Worm (Caenorhabditis elegans) whole organism, L4 larva: ENCODE results near the gene Y37E11AL.2.
A peak's percentile ranks its signal among the peaks of the same experiment; 100 is the strongest.

Experiments used
- D1046.2 ChIP-seq: fragments of 200-800 bp; sonication (Bioruptor generic); IDR thresholded peaks from 2 replicates; pipeline ENCODE4 v1.3.6; 2022; ENCODE audit warnings: missing genetic modification characterization, missing compliant biosample characterization
- F26F4.8 ChIP-seq: fragments of 200-800 bp; sonication (Bioruptor generic); conservative IDR thresholded peaks from 2 replicates; pipeline ENCODE4 v1.3.6; 2022; ENCODE audit warnings: missing genetic modification characterization, missing compliant biosample characterization
- F37D6.2 ChIP-seq: sonication (generic microtip); optimal IDR thresholded peaks from 2 replicates; lab custom pipeline; 2016; ENCODE audit warnings: mild to moderate bottlenecking, missing genetic modification characterization, missing compliant biosample characterization
- F44E2.7 ChIP-seq: fragments of 200-800 bp; sonication (Bioruptor generic); IDR thresholded peaks from 2 replicates; pipeline ENCODE4 v2.1.2; 2022; ENCODE audit warnings: missing genetic modification characterization, missing compliant biosample characterization
- R02D3.7 ChIP-seq: fragments of 150-350 bp; sonication (generic microtip); optimal IDR thresholded peaks from 3 replicates; lab custom pipeline; 2014; ENCODE audit warnings: missing biosample characterization, missing genetic modification characterization
- Y48G9A.11 ChIP-seq: fragments of 200-800 bp; sonication (Bioruptor generic); IDR thresholded peaks from 2 replicates; pipeline ENCODE4 v1.3.6; 2022; ENCODE audit warnings: missing genetic modification reagents, missing genetic modification characterization, missing compliant biosample characterization
- aha-1 ChIP-seq: fragments of 150-350 bp; peaks from one replicate; lab custom pipeline; 2014; ENCODE audit warnings: missing biosample characterization, missing genetic modification characterization
- aly-2 ChIP-seq: sonication (generic microtip); optimal IDR thresholded peaks from 2 replicates; lab custom pipeline; 2018; ENCODE audit warnings: missing biosample characterization, missing genetic modification characterization
- arid-1 ChIP-seq: fragments of 200-800 bp; sonication (Bioruptor generic); conservative IDR thresholded peaks from 2 replicates; pipeline ENCODE4 v1.3.6; 2022; ENCODE audit warnings: missing genetic modification reagents, missing genetic modification characterization, missing compliant biosample characterization
- ceh-44 ChIP-seq: fragments of 200-800 bp; sonication (Bioruptor generic); IDR thresholded peaks from 2 replicates; pipeline ENCODE4 v1.3.6; 2022; ENCODE audit warnings: missing genetic modification reagents, missing genetic modification characterization, missing compliant biosample characterization
- ceh-82 ChIP-seq: sonication (generic microtip); optimal IDR thresholded peaks from 2 replicates; lab custom pipeline; 2017; ENCODE audit warnings: missing biosample characterization, missing genetic modification characterization
- ces-1 ChIP-seq: fragments of 150-350 bp; sonication (generic microtip); optimal IDR thresholded peaks from 4 replicates; lab custom pipeline; 2014; ENCODE audit warnings: missing biosample characterization, missing genetic modification reagents, missing genetic modification characterization
- daf-16 ChIP-seq, 3 experiments: sonication (generic microtip); optimal IDR thresholded peaks; 2 replicates each; lab custom pipeline; 2016 to 2017; ENCODE audit warnings: missing genetic modification characterization in 3 of 3, missing genetic modification reagents in 3 of 3, mild to moderate bottlenecking in 2 of 3, missing compliant biosample characterization in 2 of 3, missing biosample characterization in 1 of 3, moderate library complexity in 1 of 3
- duxl-1 ChIP-seq: sonication (generic microtip); optimal IDR thresholded peaks from 2 replicates; lab custom pipeline; 2016; ENCODE audit warnings: mild to moderate bottlenecking, missing genetic modification characterization, moderate library complexity, missing compliant biosample characterization; ENCODE audit not compliant: poor library complexity
- dve-1 ChIP-seq: sonication (generic microtip); optimal IDR thresholded peaks from 2 replicates; lab custom pipeline; 2017; ENCODE audit warnings: antibody characterized with exemption, mild to moderate bottlenecking, missing genetic modification characterization, missing compliant biosample characterization; ENCODE audit not compliant: insufficient read depth
- egl-43 ChIP-seq: fragments of 200-800 bp; sonication (Bioruptor generic); IDR thresholded peaks from 2 replicates; pipeline ENCODE4 v1.3.6; 2022; ENCODE audit warnings: missing genetic modification reagents, missing genetic modification characterization, missing compliant biosample characterization
- fkh-10 ChIP-seq: fragments of 150-350 bp; optimal IDR thresholded peaks from 2 replicates; lab custom pipeline; 2014; ENCODE audit warnings: missing biosample characterization, missing genetic modification reagents, missing genetic modification characterization
- hif-1 ChIP-seq, 2 experiments: sonication (generic microtip); optimal IDR thresholded peaks; 2 replicates each; lab custom pipeline; 2016 to 2017; ENCODE audit warnings: missing compliant biosample characterization in 2 of 2, missing genetic modification characterization in 2 of 2, missing genetic modification reagents in 2 of 2, missing genotype in 2 of 2, mild to moderate bottlenecking in 1 of 2
- lim-7 ChIP-seq: fragments of 200-800 bp; sonication (Bioruptor generic); IDR thresholded peaks from 2 replicates; pipeline ENCODE4 v1.3.6; 2022; ENCODE audit warnings: missing genetic modification characterization, missing compliant biosample characterization
- lin-1 ChIP-seq: fragments of 200-800 bp; sonication (Bioruptor generic); IDR thresholded peaks from 2 replicates; pipeline ENCODE4 v1.3.6; 2022; ENCODE audit warnings: missing genetic modification reagents, missing genetic modification characterization, missing compliant biosample characterization
- lin-13 ChIP-seq: fragments of 150-350 bp; optimal IDR thresholded peaks from 2 replicates; lab custom pipeline; 2014; ENCODE audit warnings: missing biosample characterization, missing genetic modification reagents, missing genetic modification characterization
- lin-39 ChIP-seq: fragments of 150-350 bp; optimal IDR thresholded peaks from 2 replicates; lab custom pipeline; 2014; ENCODE audit warnings: missing biosample characterization, missing genetic modification reagents, missing genetic modification characterization
- mep-1 ChIP-seq: fragments of 150-350 bp; sonication (generic microtip); optimal IDR thresholded peaks from 3 replicates; lab custom pipeline; 2014; ENCODE audit warnings: missing biosample characterization, missing genetic modification characterization
- nhr-10 ChIP-seq: fragments of 150-350 bp; optimal IDR thresholded peaks from 2 replicates; lab custom pipeline; 2014; ENCODE audit warnings: missing biosample characterization, missing genetic modification characterization
- nhr-11 ChIP-seq: fragments of 150-350 bp; optimal IDR thresholded peaks from 2 replicates; lab custom pipeline; 2014; ENCODE audit warnings: missing biosample characterization, missing genetic modification characterization
- nhr-111 ChIP-seq: fragments of 200-800 bp; sonication (Bioruptor generic); optimal IDR thresholded peaks from 2 replicates; lab custom pipeline; 2018; ENCODE audit warnings: mild to moderate bottlenecking, missing genetic modification characterization, missing compliant biosample characterization
- nhr-237 ChIP-seq: sonication (generic microtip); optimal IDR thresholded peaks from 2 replicates; lab custom pipeline; 2017; ENCODE audit warnings: missing biosample characterization, missing genetic modification characterization
- nhr-28 ChIP-seq: fragments of 150-350 bp; optimal IDR thresholded peaks from 2 replicates; lab custom pipeline; 2014; ENCODE audit warnings: missing biosample characterization, missing genetic modification characterization
- nhr-41 ChIP-seq: fragments of 200-800 bp; sonication (Bioruptor generic); IDR thresholded peaks from 2 replicates; pipeline ENCODE4 v1.3.6; 2022; ENCODE audit warnings: missing genetic modification reagents, missing genetic modification characterization, missing compliant biosample characterization
- nhr-48 ChIP-seq: sonication (generic microtip); optimal IDR thresholded peaks from 2 replicates; lab custom pipeline; 2016; ENCODE audit warnings: mild to moderate bottlenecking, missing genetic modification characterization, missing compliant biosample characterization
- nhr-77 ChIP-seq: fragments of 150-350 bp; optimal IDR thresholded peaks from 2 replicates; lab custom pipeline; 2014; ENCODE audit warnings: missing biosample characterization, missing genetic modification characterization
- php-3 ChIP-seq: fragments of 200-800 bp; sonication (Bioruptor generic); IDR thresholded peaks from 2 replicates; pipeline ENCODE4 v1.3.6; 2022; ENCODE audit warnings: missing genetic modification reagents, missing genetic modification characterization, missing compliant biosample characterization
- unc-62 ChIP-seq, 3 experiments: fragments of 150-350 bp in 1 of 3; sonication (generic microtip); optimal IDR thresholded peaks in 2 of 3; peaks in 1 of 3; 1 replicate in 1 of 3; 2 replicates in 2 of 3; lab custom pipeline; 2014 to 2017; ENCODE audit warnings: missing biosample characterization in 3 of 3, missing genetic modification characterization in 3 of 3, missing genetic modification reagents in 3 of 3, missing genotype in 1 of 3
- zag-1 ChIP-seq: fragments of 150-350 bp; optimal IDR thresholded peaks from 2 replicates; lab custom pipeline; 2014; ENCODE audit warnings: missing biosample characterization, missing genetic modification characterization
- zip-2 ChIP-seq: fragments of 150-350 bp; optimal IDR thresholded peaks from 2 replicates; lab custom pipeline; 2014; ENCODE audit warnings: missing biosample characterization, missing genetic modification characterization
- ztf-11 ChIP-seq: fragments of 150-350 bp; optimal IDR thresholded peaks from 2 replicates; lab custom pipeline; 2014; ENCODE audit warnings: missing biosample characterization, missing genetic modification characterization
- ztf-7 ChIP-seq: fragments of 150-350 bp; optimal IDR thresholded peaks from 2 replicates; lab custom pipeline; 2014; ENCODE audit warnings: missing biosample characterization, missing genetic modification characterization

The Y37E11AL.2 gene

DNA sequence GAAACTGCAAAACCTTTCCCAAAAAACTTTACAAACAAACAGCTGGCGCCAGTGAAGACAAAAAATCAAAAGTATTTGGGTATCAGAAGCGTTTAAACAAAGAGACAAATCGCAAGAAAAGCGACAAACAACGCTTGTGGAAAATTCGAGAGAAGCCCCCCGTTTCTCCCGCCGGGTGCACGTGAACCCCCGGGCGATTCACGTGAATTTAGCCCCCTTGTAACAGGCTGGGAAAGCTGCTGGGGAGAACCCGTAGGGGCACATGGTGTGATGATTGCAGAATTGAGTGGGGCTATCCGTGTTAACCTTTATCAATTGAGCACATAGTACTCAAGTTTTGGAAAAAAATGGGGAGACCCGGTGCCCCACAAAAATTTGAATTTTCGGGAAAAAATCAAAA lies 44.1 kb upstream of the Y37E11AL.2 start (continued):
- TF ChIP-seq php-3 (GFP tag; lab: Robert Waterston, UW), result no peak
- TF ChIP-seq lin-39 (tag; lab: Kevin White, UChicago), result no peak
- no peak for TF ChIP-seq ceh-44 (GFP tag; lab: Robert Waterston, UW)
- no peak for TF ChIP-seq ztf-7 (tag; lab: Kevin White, UChicago)
- TF ChIP-seq fkh-10 (GFP tag; lab: Kevin White, UChicago), result no peak
- TF ChIP-seq Y48G9A.11 (GFP tag; lab: Robert Waterston, UW), result no peak
- TF ChIP-seq lin-1, result peak; percentile 53; the same call in 1 of the 2 replicates
- no peak for TF ChIP-seq R02D3.7 (tag; lab: Kevin White, UChicago)
- no peak for TF ChIP-seq aly-2 (tag; lab: Kevin White, UChicago)
- no peak for TF ChIP-seq F44E2.7
- peak; percentile 53 for TF ChIP-seq nhr-28 (tag; lab: Kevin White, UChicago)
- TF ChIP-seq lim-7, result no peak
- no peak for TF ChIP-seq D1046.2 (GFP tag; lab: Robert Waterston, UW)
- no peak for TF ChIP-seq egl-43 (GFP tag; lab: Robert Waterston, UW)
- no peak for TF ChIP-seq lin-13 (GFP tag; lab: Kevin White, UChicago)
- no peak for TF ChIP-seq arid-1 (GFP tag; lab: Robert Waterston, UW)
- TF ChIP-seq ces-1 (GFP tag; lab: Kevin White, UChicago), result no peak

DNA sequence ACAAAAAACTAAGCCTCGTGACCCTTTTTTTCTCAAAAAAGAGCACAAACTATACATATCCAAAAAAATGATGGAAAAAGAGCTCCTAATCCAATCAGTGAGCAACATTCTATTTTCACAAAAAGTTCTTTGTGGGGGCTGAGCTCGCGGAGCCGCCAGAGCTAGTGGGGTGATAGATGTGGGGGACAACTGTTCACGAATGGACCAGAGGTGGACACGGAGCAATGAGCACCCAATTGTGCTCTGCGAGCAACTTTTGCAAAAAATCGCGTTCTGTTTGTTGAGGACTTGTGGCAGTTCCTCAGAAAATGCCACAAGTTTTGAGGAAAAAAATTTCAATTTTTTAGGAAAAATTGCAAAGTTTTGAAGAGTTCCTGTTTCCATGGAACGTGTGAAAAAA lies 43.5 kb upstream of the Y37E11AL.2 start:
- TF ChIP-seq F44E2.7 (no peak), ztf-11 (tag; lab: Kevin White, UChicago) (no peak), F37D6.2 (tag; lab: Kevin White, UChicago) (no peak), zip-2 (tag; lab: Kevin White, UChicago) (no peak), mep-1 (tag; lab: Kevin White, UChicago) (no peak), nhr-77 (tag; lab: Kevin White, UChicago) (no peak), hif-1 (tag; optimal IDR thresholded peaks at IDR 0.05; lab: Kevin White, UChicago) (no peak), duxl-1 (tag; lab: Kevin White, UChicago) (no peak), zag-1 (tag; lab: Kevin White, UChicago) (no peak), nhr-48 (no peak), ceh-82 (tag; lab: Kevin White, UChicago) (no peak), F26F4.8 (no peak), nhr-111 (GFP tag; lab: Kevin White, UChicago) (no peak), php-3 (GFP tag; lab: Robert Waterston, UW) (no peak), nhr-237 (tag; lab: Kevin White, UChicago) (no peak)

DNA sequence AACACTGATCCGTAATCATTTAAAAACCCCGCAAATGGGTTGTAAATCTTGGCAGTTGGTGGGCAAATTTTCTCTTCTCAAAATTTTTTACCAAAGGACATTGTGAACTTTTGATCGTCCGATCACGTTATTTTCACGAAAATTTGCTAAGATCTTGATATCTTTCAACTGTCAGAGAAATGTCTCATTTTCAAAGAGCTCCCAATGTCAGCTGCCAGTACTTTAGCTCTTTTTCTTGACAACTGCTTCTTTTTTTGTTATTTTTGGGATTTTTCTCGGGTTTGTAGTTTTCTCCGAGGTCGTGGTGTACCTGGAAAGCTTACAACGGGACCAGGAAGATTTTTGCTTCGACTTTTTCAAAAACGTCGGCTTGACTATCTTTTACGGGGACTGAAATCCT lies 42.4 kb upstream of the Y37E11AL.2 start:
- TF ChIP-seq nhr-41 (GFP tag; lab: Robert Waterston, UW) (no peak), daf-16 (GFP tag; optimal IDR thresholded peaks at IDR 0.05; lab: Kevin White, UChicago) (peak in 1 of 2 experiments; percentile 66), daf-16 (tag; optimal IDR thresholded peaks at IDR 0.05; lab: Kevin White, UChicago) (no peak), nhr-10 (no peak), nhr-11 (tag; lab: Kevin White, UChicago) (peak; percentile 52), dve-1 (tag; lab: Kevin White, UChicago) (no peak), unc-62 (GFP tag; optimal IDR thresholded peaks at IDR 0.05 in 1 of 2; lab: Kevin White, UChicago) (peak in 1 of 2 experiments; percentile 60), unc-62 (tag; optimal IDR thresholded peaks at IDR 0.05; lab: Kevin White, UChicago) (no peak), aha-1 (tag; lab: Kevin White, UChicago) (peak; percentile 87), hif-1 (tag; optimal IDR thresholded peaks at IDR 0.05; lab: Kevin White, UChicago) (peak in 1 of 2 experiments; percentile 2)
